Worm (Caenorhabditis elegans) whole organism, late embryonic: ENCODE measurements around the gene amdh-1.

Experiments used
- F13H6.1 ChIP-seq: sonication (generic microtip); optimal IDR thresholded peaks from 2 replicates; lab custom pipeline; 2016; ENCODE audit warnings: missing genetic modification characterization, missing compliant biosample characterization
- ceh-9 ChIP-seq: sonication (generic microtip); optimal IDR thresholded peaks from 2 replicates; lab custom pipeline; 2016; ENCODE audit warnings: mild to moderate bottlenecking, missing genetic modification characterization, inconsistent platforms, missing compliant biosample characterization
- elt-2 ChIP-seq: sonication (generic microtip); optimal IDR thresholded peaks from 2 replicates; lab custom pipeline; 2016; ENCODE audit warnings: missing genetic modification reagents, missing genetic modification characterization, missing compliant biosample characterization
- hlh-30 ChIP-seq: sonication (generic microtip); optimal IDR thresholded peaks from 2 replicates; lab custom pipeline; 2017; ENCODE audit warnings: antibody characterized with exemption, missing genetic modification characterization, missing compliant biosample characterization; ENCODE audit not compliant: insufficient read depth
- madf-2 ChIP-seq: sonication (generic microtip); optimal IDR thresholded peaks from 2 replicates; lab custom pipeline; 2017; ENCODE audit warnings: missing genetic modification characterization, missing compliant biosample characterization
- pha-4 ChIP-seq: fragments of 150-350 bp; optimal IDR thresholded peaks from 2 replicates; lab custom pipeline; 2018; ENCODE audit warnings: missing biosample characterization, missing genetic modification reagents, missing genetic modification characterization
- pqm-1 ChIP-seq: sonication (generic microtip); optimal IDR thresholded peaks from 2 replicates; lab custom pipeline; 2016; ENCODE audit warnings: missing genetic modification characterization, missing compliant biosample characterization
- pros-1 ChIP-seq: fragments of 150-350 bp; optimal IDR thresholded peaks from 2 replicates; lab custom pipeline; 2014; ENCODE audit warnings: missing biosample characterization, missing genetic modification reagents, missing genetic modification characterization
- ref-2 ChIP-seq: sonication (generic microtip); optimal IDR thresholded peaks from 2 replicates; lab custom pipeline; 2016; ENCODE audit warnings: missing genetic modification characterization, missing compliant biosample characterization
- sox-4 ChIP-seq: sonication (generic microtip); optimal IDR thresholded peaks from 2 replicates; lab custom pipeline; 2017; ENCODE audit warnings: mild to moderate bottlenecking, missing genetic modification characterization, inconsistent platforms, missing compliant biosample characterization
- syd-9 ChIP-seq: sonication (generic microtip); optimal IDR thresholded peaks from 2 replicates; lab custom pipeline; 2016; ENCODE audit warnings: mild to moderate bottlenecking, missing genetic modification characterization, moderate library complexity, missing compliant biosample characterization
- tbx-2 ChIP-seq: sonication (generic microtip); optimal IDR thresholded peaks from 2 replicates; lab custom pipeline; 2016; ENCODE audit warnings: missing genetic modification characterization, missing compliant biosample characterization

DNA sequence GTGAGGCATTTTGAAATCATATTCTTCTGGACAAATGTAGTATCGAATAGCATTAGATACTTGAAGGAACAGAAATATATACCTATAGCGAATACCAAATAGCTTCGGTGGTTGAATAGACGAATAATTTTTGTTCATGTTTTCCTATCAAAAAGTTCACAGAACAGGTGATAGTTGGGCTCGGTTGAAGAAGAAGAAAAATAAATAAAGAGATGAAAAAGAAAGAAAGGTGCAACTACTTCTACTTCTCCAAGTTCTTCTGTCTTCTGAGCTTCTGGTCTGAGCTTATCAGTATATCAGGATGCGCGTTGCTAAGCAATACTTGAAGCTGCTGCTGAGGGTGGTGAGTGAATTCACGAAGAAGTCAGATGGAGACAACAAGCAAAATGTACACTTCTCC lies 37.7 kb upstream of the amdh-1 start, which contains the start of gene C23G10.10:
- TF ChIP-seq ceh-9 (no peak), madf-2 (no peak), hlh-30 (tag; lab: Kevin White, UChicago) (no peak), elt-2 (tag; lab: Kevin White, UChicago) (no peak), pha-4 (tag; lab: Kevin White, UChicago) (no peak), F13H6.1 (tag; lab: Kevin White, UChicago) (no peak), syd-9 (tag; lab: Kevin White, UChicago) (no peak), pros-1 (tag; lab: Kevin White, UChicago) (no peak), ref-2 (tag; lab: Kevin White, UChicago) (no peak), pqm-1 (tag; lab: Kevin White, UChicago) (no peak), sox-4 (tag; lab: Kevin White, UChicago) (no peak), tbx-2 (no peak)
